Worm (Caenorhabditis elegans): ENCODE data around the gene T06E4.21.

- TF ChIP-seq lin-13 (tag; optimal IDR thresholded peaks at IDR 0.05) (no peak), mep-1 (tag; optimal IDR thresholded peaks at IDR 0.05) (no peak), ces-1 (GFP tag; optimal IDR thresholded peaks at IDR 0.05) (no peak), pha-4 (tag; optimal IDR thresholded peaks at IDR 0.05) (no peak)
These were observed 38.0 kb downstream of the T06E4.21 start for ce11 chrV:9689364-9689763.

All from whole organism, mixed stage, embryonic.